Worm (Caenorhabditis elegans): ENCODE data around the gene soc-1.

- no peak for TF ChIP-seq aly-2 (tag; optimal IDR thresholded peaks at IDR 0.05)
- no peak for TF ChIP-seq zag-1 (tag; optimal IDR thresholded peaks at IDR 0.05)
- TF ChIP-seq ceh-82 (tag; optimal IDR thresholded peaks at IDR 0.05), result no peak
- TF ChIP-seq egl-27 (tag; optimal IDR thresholded peaks at IDR 0.05), result no peak
- no peak for TF ChIP-seq snpc-4 (tag; optimal IDR thresholded peaks at IDR 0.05)
- TF ChIP-seq nhr-11 (tag; optimal IDR thresholded peaks at IDR 0.05), result peak; percentile 17
- TF ChIP-seq nhr-12 (tag; optimal IDR thresholded peaks at IDR 0.05), result no peak
- no peak for TF ChIP-seq nhr-129 (tag; optimal IDR thresholded peaks at IDR 0.05)
- no peak for TF ChIP-seq unc-55 (GFP tag; optimal IDR thresholded peaks at IDR 0.05)
- TF ChIP-seq lsy-2 (tag; optimal IDR thresholded peaks at IDR 0.05), result no peak
- TF ChIP-seq unc-62 (GFP tag; optimal IDR thresholded peaks at IDR 0.05), result no peak
- TF ChIP-seq ztf-1 (GFP tag; conservative IDR thresholded peaks at IDR 0.05), result no peak
- no peak for TF ChIP-seq sma-9 (GFP tag; optimal IDR thresholded peaks at IDR 0.05)
- TF ChIP-seq sma-9 (tag; optimal IDR thresholded peaks at IDR 0.05), result no peak
- TF ChIP-seq alr-1 (tag; optimal IDR thresholded peaks at IDR 0.05), result no peak
Observed at ce11 chrV:4647279-4647819, 4.6 kb downstream of the soc-1 start.
